Worm (Caenorhabditis elegans): ENCODE measurements around the gene Y51A2A.6.

Gene Y51A2A.6

ce11 chrV:18339807-18340206, 37.3 kb downstream of the Y51A2A.6 start, which contains the start of gene C08E8.10:
TSS of gene C08E8.10 (minus strand) at chrV:18339907.
- no peak for TF ChIP-seq lsy-2 (tag; optimal IDR thresholded peaks at IDR 0.05)
- no peak for TF ChIP-seq ceh-16 (tag; optimal IDR thresholded peaks at IDR 0.05)
- no peak for TF ChIP-seq Y55F3AM.14 (GFP tag; optimal IDR thresholded peaks at IDR 0.05)
- no peak for TF ChIP-seq F13H6.1 (tag; optimal IDR thresholded peaks at IDR 0.05)
- TF ChIP-seq lin-13 (GFP tag; optimal IDR thresholded peaks at IDR 0.05): no peak
- no peak for TF ChIP-seq nhr-237 (tag; optimal IDR thresholded peaks at IDR 0.05)
- TF ChIP-seq ztf-4 (tag; optimal IDR thresholded peaks at IDR 0.05): no peak
- no peak for TF ChIP-seq aly-2 (tag; optimal IDR thresholded peaks at IDR 0.05)
- TF ChIP-seq unc-62 (GFP tag; optimal IDR thresholded peaks at IDR 0.05): no peak
- no peak for TF ChIP-seq crh-2 (tag; optimal IDR thresholded peaks at IDR 0.05)
- no peak for TF ChIP-seq mdl-1 (tag; optimal IDR thresholded peaks at IDR 0.05)
- TF ChIP-seq nhr-11 (tag; optimal IDR thresholded peaks at IDR 0.05): no peak
- TF ChIP-seq nhr-25 (tag; optimal IDR thresholded peaks at IDR 0.05): no peak
- TF ChIP-seq nhr-77 (tag; optimal IDR thresholded peaks at IDR 0.05): no peak
- no peak for TF ChIP-seq mab-5 (tag; optimal IDR thresholded peaks at IDR 0.05)
- TF ChIP-seq zag-1 (tag; optimal IDR thresholded peaks at IDR 0.05): no peak
- TF ChIP-seq ZK546.5 (tag; optimal IDR thresholded peaks at IDR 0.05): no peak

DNA sequence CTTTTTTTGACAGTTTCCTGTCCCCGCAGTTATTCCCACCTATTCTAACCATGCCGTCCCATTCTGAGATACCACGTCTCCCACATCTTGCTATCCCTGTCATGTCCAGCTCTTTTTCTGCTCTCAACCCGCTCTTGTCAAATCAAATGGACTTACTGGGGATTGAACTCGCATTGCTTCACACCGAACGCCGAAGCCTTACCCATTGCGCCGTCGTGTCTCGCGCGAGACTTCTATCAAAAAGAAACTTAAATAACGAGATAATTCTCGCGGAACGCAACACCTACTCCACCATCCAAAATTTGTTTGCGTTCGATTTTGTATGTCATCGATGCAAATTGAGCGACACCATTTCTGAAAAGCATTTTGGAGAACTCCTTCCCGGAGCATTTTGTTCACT, 41.7 kb downstream of the Y51A2A.6 start:
- TF ChIP-seq unc-55 (GFP tag; optimal IDR thresholded peaks at IDR 0.05) (no peak), F13H6.1 (tag; optimal IDR thresholded peaks at IDR 0.05) (no peak), lin-39 (tag; optimal IDR thresholded peaks at IDR 0.05) (no peak), sem-4 (tag; optimal IDR thresholded peaks at IDR 0.05) (no peak), sma-3 (GFP tag; optimal IDR thresholded peaks at IDR 0.05) (no peak), R02D3.7 (tag; optimal IDR thresholded peaks at IDR 0.05) (no peak), ceh-16 (tag; optimal IDR thresholded peaks at IDR 0.05) (no peak), nhr-129 (tag; optimal IDR thresholded peaks at IDR 0.05) (no peak), lin-11 (tag; optimal IDR thresholded peaks at IDR 0.05) (no peak)

ce11 chrV:18346080-18346479, 43.6 kb downstream of the Y51A2A.6 start:
- TF ChIP-seq lin-13 (GFP tag; optimal IDR thresholded peaks at IDR 0.05): no peak
- no peak for TF ChIP-seq nhr-237 (tag; optimal IDR thresholded peaks at IDR 0.05)
- TF ChIP-seq nhr-129 (tag; optimal IDR thresholded peaks at IDR 0.05): peak; percentile 30
- TF ChIP-seq nhr-23 (tag; optimal IDR thresholded peaks at IDR 0.05): no peak
- no peak for TF ChIP-seq ama-1 (optimal IDR thresholded peaks at IDR 0.05)
- TF ChIP-seq ZK546.5 (tag; optimal IDR thresholded peaks at IDR 0.05): no peak
- no peak for TF ChIP-seq nhr-25 (tag; optimal IDR thresholded peaks at IDR 0.05)
- no peak for TF ChIP-seq nhr-10 (tag; optimal IDR thresholded peaks at IDR 0.05)
- peak; percentile 88 for TF ChIP-seq sma-9 (GFP tag; optimal IDR thresholded peaks at IDR 0.05)
- no peak for TF ChIP-seq sma-9 (tag; optimal IDR thresholded peaks at IDR 0.05)
- TF ChIP-seq fos-1 (tag; optimal IDR thresholded peaks at IDR 0.05): peak; percentile 100
- no peak for TF ChIP-seq mdl-1 (tag; optimal IDR thresholded peaks at IDR 0.05)
- no peak for TF ChIP-seq alr-1 (tag; optimal IDR thresholded peaks at IDR 0.05)
- TF ChIP-seq sem-4 (tag; optimal IDR thresholded peaks at IDR 0.05): no peak
- no peak for TF ChIP-seq ztf-11 (tag; optimal IDR thresholded peaks at IDR 0.05)
- TF ChIP-seq gmeb-1 (tag; optimal IDR thresholded peaks at IDR 0.05): peak; percentile 76
- TF ChIP-seq ceh-16 (tag; optimal IDR thresholded peaks at IDR 0.05): no peak
- peak; percentile 85 for TF ChIP-seq egl-27 (tag; optimal IDR thresholded peaks at IDR 0.05)
- TF ChIP-seq nhr-6 (tag; optimal IDR thresholded peaks at IDR 0.05): no peak
- no peak for TF ChIP-seq unc-39 (tag; optimal IDR thresholded peaks at IDR 0.05)
- TF ChIP-seq elt-3 (tag; optimal IDR thresholded peaks at IDR 0.05): no peak
- peak; percentile 72 for TF ChIP-seq crh-2 (tag; optimal IDR thresholded peaks at IDR 0.05)
- no peak for TF ChIP-seq nhr-77 (tag; optimal IDR thresholded peaks at IDR 0.05)
- TF ChIP-seq skn-1 (tag; optimal IDR thresholded peaks at IDR 0.05): peak; percentile 96
- TF ChIP-seq lin-39 (tag; optimal IDR thresholded peaks at IDR 0.05): no peak
- TF ChIP-seq F13H6.1 (tag; optimal IDR thresholded peaks at IDR 0.05): peak; percentile 38
- TF ChIP-seq sma-3 (GFP tag; optimal IDR thresholded peaks at IDR 0.05): peak; percentile 81
- no peak for TF ChIP-seq Y55F3AM.14 (GFP tag; optimal IDR thresholded peaks at IDR 0.05)
- no peak for TF ChIP-seq snpc-4 (tag; optimal IDR thresholded peaks at IDR 0.05)
- TF ChIP-seq dmd-4 (tag; optimal IDR thresholded peaks at IDR 0.05): no peak
- no peak for TF ChIP-seq zag-1 (tag; optimal IDR thresholded peaks at IDR 0.05)
- no peak for TF ChIP-seq R02D3.7 (tag; optimal IDR thresholded peaks at IDR 0.05)
- no peak for TF ChIP-seq mab-5 (tag; optimal IDR thresholded peaks at IDR 0.05)
- no peak for TF ChIP-seq ztf-4 (tag; optimal IDR thresholded peaks at IDR 0.05)
- no peak for TF ChIP-seq C34F6.9 (tag; optimal IDR thresholded peaks at IDR 0.05)
- no peak for TF ChIP-seq nhr-11 (tag; optimal IDR thresholded peaks at IDR 0.05)
- TF ChIP-seq blmp-1 (tag; optimal IDR thresholded peaks at IDR 0.05; ENCODE audit: insufficient read depth): no peak
- no peak for TF ChIP-seq aly-2 (tag; optimal IDR thresholded peaks at IDR 0.05)
- no peak for TF ChIP-seq lin-11 (tag; optimal IDR thresholded peaks at IDR 0.05)
- TF ChIP-seq ztf-1 (GFP tag; conservative IDR thresholded peaks at IDR 0.05): no peak
- TF ChIP-seq unc-55 (GFP tag; optimal IDR thresholded peaks at IDR 0.05): no peak
- TF ChIP-seq unc-62 (GFP tag; optimal IDR thresholded peaks at IDR 0.05): no peak
- peak; percentile 74 for TF ChIP-seq nhr-21 (tag; optimal IDR thresholded peaks at IDR 0.05)
- no peak for TF ChIP-seq nhr-12 (tag; optimal IDR thresholded peaks at IDR 0.05)
- no peak for TF ChIP-seq mbf-1 (tag; optimal IDR thresholded peaks at IDR 0.05)
- TF ChIP-seq ceh-82 (tag; optimal IDR thresholded peaks at IDR 0.05): no peak
- TF ChIP-seq lsy-2 (tag; optimal IDR thresholded peaks at IDR 0.05): no peak
- TF ChIP-seq elt-1 (tag; optimal IDR thresholded peaks at IDR 0.05): no peak
